Fruit fly (Drosophila melanogaster): Measurements from ENCODE around the gene CG7368.

The CG7368 gene

dm6 chr3L:11648410-11648809 is 51.4 kb downstream of the CG7368 start, which contains the start of the genes RIOK1 and Polr3H (continued):
- peak; percentile 63 for TF ChIP-seq Hmr (GFP tag; optimal IDR thresholded peaks at IDR 0.05)
- no peak for TF ChIP-seq ftz-f1 (GFP tag; optimal IDR thresholded peaks at IDR 0.05)
- TF ChIP-seq CG9817 (tag; optimal IDR thresholded peaks at IDR 0.05) = peak; percentile 54
- TF ChIP-seq lbe (GFP tag; optimal IDR thresholded peaks at IDR 0.05) = no peak
- no peak for TF ChIP-seq Sox100B (GFP tag; optimal IDR thresholded peaks at IDR 0.05)
- TF ChIP-seq HHEX (GFP tag; optimal IDR thresholded peaks at IDR 0.05) = no peak
- peak; percentile 75 for TF ChIP-seq CG12942 (GFP tag; optimal IDR thresholded peaks at IDR 0.05)
- TF ChIP-seq vfl (GFP tag; optimal IDR thresholded peaks at IDR 0.05) = peak; percentile 59
- TF ChIP-seq dmrt99B (tag; optimal IDR thresholded peaks at IDR 0.05) = no peak
- TF ChIP-seq CG31365 (tag; optimal IDR thresholded peaks at IDR 0.05) = no peak
- TF ChIP-seq CG8089 (GFP tag; optimal IDR thresholded peaks at IDR 0.05) = peak; percentile 40
- peak; percentile 30 for TF ChIP-seq CG9876 (GFP tag; optimal IDR thresholded peaks at IDR 0.05)
- TF ChIP-seq yki (optimal IDR thresholded peaks at IDR 0.05) = no peak
- no peak for TF ChIP-seq Lim3 (GFP tag; IDR thresholded peaks at IDR 0.05)
- no peak for TF ChIP-seq CG8765 (GFP tag; IDR thresholded peaks at IDR 0.05)
- peak; percentile 31; the same call in 1 of the 2 replicates for TF ChIP-seq ttk (GFP tag; IDR thresholded peaks at IDR 0.05)
- TF ChIP-seq Camta (GFP tag; optimal IDR thresholded peaks at IDR 0.05) = peak; percentile 75
- TF ChIP-seq CG43689 (GFP tag; IDR thresholded peaks at IDR 0.05) = no peak
- TF ChIP-seq CG1647 (GFP tag; optimal IDR thresholded peaks at IDR 0.05) = peak; percentile 43
- TF ChIP-seq pita (GFP tag; optimal IDR thresholded peaks at IDR 0.05) = no peak
- TF ChIP-seq CG10654 (GFP tag; optimal IDR thresholded peaks at IDR 0.05) = peak; percentile 65
- peak; percentile 8 for TF ChIP-seq en (GFP tag; optimal IDR thresholded peaks at IDR 0.05)
- TF ChIP-seq CG12104 (GFP tag; optimal IDR thresholded peaks at IDR 0.05) = no peak
- peak; percentile 34; the same call in 1 of the 2 replicates for TF ChIP-seq Scr (GFP tag; IDR thresholded peaks at IDR 0.05; ENCODE audit: partially characterized antibody)
- peak; percentile 71 for TF ChIP-seq CG15514 (GFP tag; optimal IDR thresholded peaks at IDR 0.05)
- TF ChIP-seq lola (GFP tag; optimal IDR thresholded peaks at IDR 0.05) = peak in 1 of 3 experiments; percentile 65
- peak; percentile 80 for TF ChIP-seq gro (GFP tag; optimal IDR thresholded peaks at IDR 0.05)
- TF ChIP-seq pros (GFP tag; optimal IDR thresholded peaks at IDR 0.05) = no peak
- peak; percentile 76 for TF ChIP-seq ind (GFP tag; optimal IDR thresholded peaks at IDR 0.05)
- peak; percentile 24 for TF ChIP-seq repo (GFP tag; optimal IDR thresholded peaks at IDR 0.05)
- TF ChIP-seq az2 (GFP tag; optimal IDR thresholded peaks at IDR 0.05) = peak; percentile 79
- TF ChIP-seq CG4424 (GFP tag; optimal IDR thresholded peaks at IDR 0.05) = peak; percentile 73
- TF ChIP-seq ash1 (GFP tag; optimal IDR thresholded peaks at IDR 0.05) = no peak
- peak; percentile 83 for TF ChIP-seq mam (GFP tag; optimal IDR thresholded peaks at IDR 0.05)
- peak; percentile 82 for TF ChIP-seq CG9797 (GFP tag; optimal IDR thresholded peaks at IDR 0.05)
- no peak for TF ChIP-seq Jarid2 (GFP tag; optimal IDR thresholded peaks at IDR 0.05)
- peak; percentile 49; the same call in 1 of the 2 replicates for TF ChIP-seq esg (GFP tag; conservative IDR thresholded peaks at IDR 0.05)
- peak; percentile 67 for TF ChIP-seq CG10366 (GFP tag; IDR thresholded peaks at IDR 0.05)
- no peak for TF ChIP-seq fru (optimal IDR thresholded peaks at IDR 0.05)
- TF ChIP-seq CG7987 (GFP tag; optimal IDR thresholded peaks at IDR 0.05) = peak; percentile 7
- peak; percentile 34; the same call in 1 of the 2 replicates for TF ChIP-seq CG32772 (GFP tag; IDR thresholded peaks at IDR 0.05)
- peak; percentile 88 for TF ChIP-seq row (GFP tag; IDR thresholded peaks at IDR 0.05)
- peak; percentile 14 for TF ChIP-seq CG11398 (GFP tag; optimal IDR thresholded peaks at IDR 0.05)
- no peak for TF ChIP-seq corto (GFP tag; optimal IDR thresholded peaks at IDR 0.05)
- TF ChIP-seq ap (GFP tag; IDR thresholded peaks at IDR 0.05) = peak; percentile 42; the same call in 1 of the 2 replicates
- peak; percentile 35 for TF ChIP-seq fd96Cb (tag; optimal IDR thresholded peaks at IDR 0.05)
- peak; percentile 48; the same call in 2 of the 3 replicates for TF ChIP-seq zfh1 (GFP tag; IDR thresholded peaks at IDR 0.05)
- TF ChIP-seq Dp (GFP tag; optimal IDR thresholded peaks at IDR 0.05) = peak; percentile 56
- no peak for TF ChIP-seq HLH4C (GFP tag; IDR thresholded peaks at IDR 0.05; ENCODE audit: partially characterized antibody)
- peak; percentile 54; the same call in 1 of the 2 replicates for TF ChIP-seq Atf6 (GFP tag; IDR thresholded peaks at IDR 0.05)
- no peak for TF ChIP-seq Blimp-1 (GFP tag; optimal IDR thresholded peaks at IDR 0.05)

Measured in whole organism, embryonic.